Fruit fly (Drosophila melanogaster) whole organism, embryonic: ENCODE measurements around the gene CG15283.

Experiments
- Atf3 ChIP-seq: fragments of 200-800 bp; sonication (Bioruptor generic); optimal IDR thresholded peaks from 3 replicates; lab custom pipeline; 2016; ENCODE audit warnings: missing biosample characterization, missing genetic modification characterization
- CG10959 ChIP-seq: fragments of 200-800 bp; sonication (Bioruptor generic); IDR thresholded peaks from 2 replicates; pipeline ENCODE4 v1.3.6; 2022; ENCODE audit warnings: missing biosample characterization, missing genetic modification characterization
- CG11560 ChIP-seq: fragments of 200-800 bp; sonication (Bioruptor generic); IDR thresholded peaks from 3 replicates; pipeline ENCODE4 v1.3.6; 2022; ENCODE audit warnings: missing biosample characterization, missing genetic modification characterization
- CG11723 ChIP-seq: fragments of 200-800 bp; sonication (Bioruptor generic); optimal IDR thresholded peaks from 2 replicates; lab custom pipeline; 2017; ENCODE audit warnings: missing biosample characterization, mild to moderate bottlenecking, missing genetic modification characterization
- CG14050 ChIP-seq: fragments of 200-800 bp; sonication (Bioruptor generic); IDR thresholded peaks from 3 replicates; pipeline ENCODE4 v1.3.6; 2022; ENCODE audit warnings: missing biosample characterization, missing genetic modification characterization
- CG30020 ChIP-seq: fragments of 200-800 bp; optimal IDR thresholded peaks from 2 replicates; lab custom pipeline; 2019; ENCODE audit warnings: missing biosample characterization, mild to moderate bottlenecking, missing genetic modification characterization, moderate library complexity
- CG3065 ChIP-seq: fragments of 200-800 bp; sonication (Bioruptor generic); optimal IDR thresholded peaks from 2 replicates; lab custom pipeline; 2016; ENCODE audit warnings: missing biosample characterization, missing genetic modification characterization
- CG3281 ChIP-seq: fragments of 200-800 bp; sonication (Bioruptor generic); optimal IDR thresholded peaks from 3 replicates; lab custom pipeline; 2017; ENCODE audit warnings: missing biosample characterization, mild to moderate bottlenecking, missing genetic modification characterization
- CG34422 ChIP-seq: fragments of 200-800 bp; sonication (Bioruptor generic); IDR thresholded peaks from 3 replicates; pipeline ENCODE4 v1.3.6; 2022; ENCODE audit warnings: missing biosample characterization, missing genetic modification characterization
- CG4328 ChIP-seq: fragments of 200-800 bp; sonication (Bioruptor generic); optimal IDR thresholded peaks from 3 replicates; lab custom pipeline; 2017; ENCODE audit warnings: missing biosample characterization, missing genetic modification reagents, missing genetic modification characterization
- CG6654 ChIP-seq: fragments of 200-800 bp; sonication (Bioruptor generic); optimal IDR thresholded peaks from 2 replicates; lab custom pipeline; 2017; ENCODE audit warnings: missing biosample characterization, mild to moderate bottlenecking, missing genetic modification characterization
- CG6854 ChIP-seq: fragments of 200-800 bp; sonication (Bioruptor generic); optimal IDR thresholded peaks from 3 replicates; lab custom pipeline; 2017; ENCODE audit warnings: missing biosample characterization, mild to moderate bottlenecking, missing genetic modification characterization
- CG7556 ChIP-seq: fragments of 200-800 bp; sonication (Bioruptor generic); optimal IDR thresholded peaks from 2 replicates; lab custom pipeline; 2017; ENCODE audit warnings: missing biosample characterization, mild to moderate bottlenecking, missing genetic modification characterization
- CG8478 ChIP-seq: fragments of >200 bp; optimal IDR thresholded peaks from 2 replicates; lab custom pipeline; 2018
- CG8765 ChIP-seq: fragments of 200-800 bp; sonication (Bioruptor generic); IDR thresholded peaks from 2 replicates; pipeline ENCODE4 v1.3.6; 2022; ENCODE audit warnings: missing biosample characterization, missing genetic modification characterization
- CG9609 ChIP-seq: fragments of 200-800 bp; sonication (Bioruptor generic); optimal IDR thresholded peaks from 3 replicates; lab custom pipeline; 2016; ENCODE audit warnings: missing biosample characterization, missing genetic modification characterization
- CoRest ChIP-seq: fragments of 200-800 bp; sonication (Bioruptor generic); optimal IDR thresholded peaks from 3 replicates; lab custom pipeline; 2018; ENCODE audit warnings: missing biosample characterization, mild to moderate bottlenecking, missing genetic modification characterization, moderate library complexity
- Dp ChIP-seq: fragments of 200-800 bp; sonication (Bioruptor generic); optimal IDR thresholded peaks from 2 replicates; lab custom pipeline; 2018; ENCODE audit warnings: missing biosample characterization, mild to moderate bottlenecking, missing genetic modification characterization, moderate library complexity
- Gsc ChIP-seq: fragments of 200-800 bp; sonication (Bioruptor generic); IDR thresholded peaks from 2 replicates; pipeline ENCODE4 v1.3.6; 2022; ENCODE audit warnings: missing biosample characterization, missing genetic modification characterization
- Jarid2 ChIP-seq: fragments of 200-800 bp; sonication (Bioruptor generic); optimal IDR thresholded peaks from 3 replicates; lab custom pipeline; 2017; ENCODE audit warnings: mild to moderate bottlenecking, missing biosample characterization, missing genetic modification reagents, missing genetic modification characterization
- Lhr ChIP-seq: fragments of 200-800 bp; sonication (Bioruptor generic); optimal IDR thresholded peaks from 3 replicates; lab custom pipeline; 2017; ENCODE audit warnings: mild to moderate bottlenecking, missing biosample characterization, missing genetic modification reagents, missing genetic modification characterization
- MTF-1 ChIP-seq: fragments of 200-800 bp; sonication (Bioruptor generic); optimal IDR thresholded peaks from 2 replicates; lab custom pipeline; 2018; ENCODE audit warnings: missing biosample characterization, mild to moderate bottlenecking, missing genetic modification characterization, borderline replicate concordance
- Meics ChIP-seq: fragments of 200-800 bp; sonication (Bioruptor generic); optimal IDR thresholded peaks from 2 replicates; lab custom pipeline; 2017; ENCODE audit warnings: missing biosample characterization, mild to moderate bottlenecking, missing genetic modification characterization
- NK7.1 ChIP-seq: fragments of 200-800 bp; sonication (Bioruptor generic); optimal IDR thresholded peaks from 3 replicates; lab custom pipeline; 2016; ENCODE audit warnings: missing biosample characterization, missing genetic modification characterization
- Oaz ChIP-seq: fragments of 200-800 bp; sonication (Bioruptor generic); IDR thresholded peaks from 2 replicates; pipeline ENCODE4 v1.3.6; 2022; ENCODE audit warnings: missing biosample characterization, missing genetic modification characterization
- Poxn ChIP-seq: fragments of 200-800 bp; sonication (Bioruptor generic); IDR thresholded peaks from 2 replicates; pipeline ENCODE4 v1.3.6; 2022; ENCODE audit warnings: missing biosample characterization, missing genetic modification characterization
- Rx ChIP-seq: fragments of 200-800 bp; sonication (Bioruptor generic); IDR thresholded peaks from 2 replicates; pipeline ENCODE4 v1.3.6; 2022; ENCODE audit warnings: missing biosample characterization, missing genetic modification characterization
- Six4 ChIP-seq: fragments of 200-800 bp; sonication (Bioruptor generic); optimal IDR thresholded peaks from 2 replicates; lab custom pipeline; 2016; ENCODE audit warnings: missing biosample characterization, missing genetic modification characterization
- Taf1 ChIP-seq: fragments of 200-800 bp; sonication (Bioruptor generic); IDR thresholded peaks from 2 replicates; pipeline ENCODE4 v1.3.6; 2022; ENCODE audit warnings: missing biosample characterization, missing genetic modification characterization
- YL-1 ChIP-seq: fragments of 200-800 bp; sonication (Bioruptor generic); optimal IDR thresholded peaks from 3 replicates; lab custom pipeline; 2017; ENCODE audit warnings: missing biosample characterization, mild to moderate bottlenecking, missing genetic modification characterization
- ac ChIP-seq: fragments of 200-800 bp; sonication (Bioruptor generic); optimal IDR thresholded peaks from 3 replicates; lab custom pipeline; 2017; ENCODE audit warnings: missing biosample characterization, mild to moderate bottlenecking, missing genetic modification characterization
- bigmax ChIP-seq: fragments of 200-800 bp; sonication (Bioruptor generic); optimal IDR thresholded peaks from 2 replicates; lab custom pipeline; 2018; ENCODE audit warnings: missing biosample characterization, mild to moderate bottlenecking, missing genetic modification characterization
- chn ChIP-seq: fragments of 200-800 bp; sonication (Bioruptor generic); optimal IDR thresholded peaks from 2 replicates; lab custom pipeline; 2016; ENCODE audit warnings: missing biosample characterization, missing genetic modification characterization
- crol ChIP-seq: fragments of 200-800 bp; sonication (Bioruptor generic); IDR thresholded peaks from 2 replicates; pipeline ENCODE4 v1.3.6; 2022; ENCODE audit warnings: missing biosample characterization, missing genetic modification characterization
- dpn ChIP-seq, 2 experiments: fragments of 200-800 bp; sonication (Bioruptor generic); optimal IDR thresholded peaks; 3 replicates each; lab custom pipeline; 2016; ENCODE audit warnings: missing biosample characterization in 2 of 2, missing genetic modification characterization in 2 of 2
- gem ChIP-seq: fragments of 200-800 bp; sonication (Bioruptor generic); optimal IDR thresholded peaks from 2 replicates; lab custom pipeline; 2019; ENCODE audit warnings: missing biosample characterization, mild to moderate bottlenecking, missing genetic modification characterization, moderate library complexity
- ham ChIP-seq: fragments of 200-800 bp; sonication (Bioruptor generic); IDR thresholded peaks from 2 replicates; pipeline ENCODE4 v1.3.6; 2022; ENCODE audit warnings: missing biosample characterization, missing genetic modification characterization
- ind ChIP-seq: fragments of 200-800 bp; sonication (Bioruptor generic); optimal IDR thresholded peaks from 3 replicates; lab custom pipeline; 2016; ENCODE audit warnings: missing biosample characterization, missing genetic modification characterization
- lab ChIP-seq: fragments of 200-800 bp; sonication (Bioruptor generic); optimal IDR thresholded peaks from 3 replicates; lab custom pipeline; 2017; ENCODE audit warnings: missing biosample characterization, missing genetic modification characterization, mild to moderate bottlenecking, moderate library complexity, missing genetic modification reagents
- lov ChIP-seq, 2 experiments: fragments of 200-800 bp in 1 of 2; fragments of >200 bp in 1 of 2; sonication (Bioruptor generic) in 1 of 2; IDR thresholded peaks in 1 of 2; optimal IDR thresholded peaks in 1 of 2; 2 replicates in 1 of 2; 3 replicates in 1 of 2; pipeline versions ENCODE4 v1.3.6 to Lab custom; 2017 to 2022; ENCODE audit warnings: missing biosample characterization in 1 of 2, missing genetic modification characterization in 1 of 2
- nerfin-1 ChIP-seq: fragments of 200-800 bp; sonication (Bioruptor generic); optimal IDR thresholded peaks from 3 replicates; lab custom pipeline; 2019; ENCODE audit warnings: missing biosample characterization, mild to moderate bottlenecking, missing genetic modification characterization, moderate library complexity
- nmo ChIP-seq: fragments of 200-800 bp; sonication (Bioruptor generic); optimal IDR thresholded peaks from 2 replicates; lab custom pipeline; 2018; ENCODE audit warnings: missing biosample characterization, mild to moderate bottlenecking, missing genetic modification characterization, moderate library complexity
- pfk ChIP-seq: fragments of 200-800 bp; sonication (Bioruptor generic); optimal IDR thresholded peaks from 2 replicates; lab custom pipeline; 2018; ENCODE audit warnings: missing biosample characterization, mild to moderate bottlenecking, missing genetic modification characterization, moderate library complexity
- ro ChIP-seq: fragments of 200-800 bp; sonication (Bioruptor generic); IDR thresholded peaks from 2 replicates; pipeline ENCODE4 v1.3.6; 2022; ENCODE audit warnings: missing biosample characterization, missing genetic modification characterization
- row ChIP-seq: fragments of 200-800 bp; sonication (Bioruptor generic); IDR thresholded peaks from 3 replicates; pipeline ENCODE4 v1.3.6; 2022; ENCODE audit warnings: missing biosample characterization, missing genetic modification characterization
- scrt ChIP-seq: fragments of 200-800 bp; sonication (Bioruptor generic); optimal IDR thresholded peaks from 2 replicates; lab custom pipeline; 2018; ENCODE audit warnings: missing biosample characterization, mild to moderate bottlenecking, missing genetic modification characterization, moderate library complexity
- sd ChIP-seq: fragments of 200-800 bp; sonication (Bioruptor generic); optimal IDR thresholded peaks from 3 replicates; lab custom pipeline; 2018; ENCODE audit warnings: missing biosample characterization, mild to moderate bottlenecking, missing genetic modification characterization, moderate library complexity
- tap ChIP-seq: fragments of 200-800 bp; optimal IDR thresholded peaks from 3 replicates; lab custom pipeline; 2019; ENCODE audit warnings: missing biosample characterization, mild to moderate bottlenecking, missing genetic modification characterization, moderate library complexity
- tna ChIP-seq: fragments of 200-800 bp; sonication (Bioruptor generic); IDR thresholded peaks from 2 replicates; pipeline ENCODE4 v1.3.6; 2022; ENCODE audit warnings: missing biosample characterization, missing genetic modification characterization; ENCODE audit not compliant: partially characterized antibody
- ttk ChIP-seq: fragments of 200-800 bp; sonication (Bioruptor generic); IDR thresholded peaks from 2 replicates; pipeline ENCODE4 v2.1.2; 2022; ENCODE audit warnings: missing biosample characterization, missing genetic modification characterization
- vvl ChIP-seq: fragments of 200-800 bp; sonication (Bioruptor generic); IDR thresholded peaks from 2 replicates; pipeline ENCODE4 v1.3.6; 2022; ENCODE audit warnings: missing biosample characterization, missing genetic modification characterization
- yki ChIP-seq: fragments of >200 bp; optimal IDR thresholded peaks from 3 replicates; lab custom pipeline; 2018

Gene CG15283

DNA sequence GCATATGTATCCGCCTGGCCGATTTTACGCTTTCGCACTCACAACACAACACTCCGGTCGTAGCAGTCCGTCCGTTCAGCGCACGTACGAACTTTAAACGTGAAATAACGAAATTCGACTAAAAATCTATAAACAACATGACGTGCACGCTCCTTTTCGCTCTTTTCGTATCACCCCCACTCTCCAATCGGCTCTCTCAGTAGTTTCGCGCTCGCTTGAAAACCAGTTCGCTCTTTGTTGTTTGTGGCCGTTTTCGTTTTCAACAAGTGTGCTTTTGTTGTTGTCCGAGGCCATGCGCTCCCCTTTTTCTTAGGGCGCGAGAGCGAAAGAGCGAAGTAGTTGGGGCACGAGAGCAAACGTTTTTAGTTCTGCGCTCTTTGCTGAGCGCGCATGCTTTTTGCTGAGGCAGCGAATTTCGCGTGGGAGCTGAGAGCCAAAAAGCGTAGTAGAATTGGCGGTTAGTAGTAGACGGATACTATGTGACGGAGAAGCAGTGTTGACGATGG is 41.2 kb downstream of the CG15283 start, which contains the start of gene elB (continued):
- TF ChIP-seq bigmax (GFP tag; lab: Kevin White, UChicago), result no peak
- TF ChIP-seq CG11723 (GFP tag; lab: Kevin White, UChicago), result no peak
- no peak for TF ChIP-seq Six4 (GFP tag; lab: Kevin White, UChicago)
- no peak for TF ChIP-seq CG7556 (GFP tag; lab: Kevin White, UChicago)
- TF ChIP-seq CG14050, result no peak
- TF ChIP-seq crol (GFP tag; lab: Robert Waterston, UW), result no peak
- TF ChIP-seq CG3281 (GFP tag; lab: Kevin White, UChicago), result no peak
- TF ChIP-seq Jarid2, result peak; percentile 95
- peak; percentile 99 for TF ChIP-seq scrt (GFP tag; lab: Kevin White, UChicago)
- TF ChIP-seq NK7.1 (GFP tag; lab: Kevin White, UChicago), result no peak
- no peak for TF ChIP-seq ham (GFP tag; lab: Robert Waterston, UW)
- TF ChIP-seq CG30020, result no peak
- no peak for TF ChIP-seq CG4328 (GFP tag; lab: Kevin White, UChicago)
- no peak for TF ChIP-seq row (GFP tag; lab: Robert Waterston, UW)
- no peak for TF ChIP-seq Lhr
- TF ChIP-seq CG10959 (GFP tag; lab: Robert Waterston, UW), result no peak
- TF ChIP-seq Atf3 (GFP tag; lab: Kevin White, UChicago), result no peak
- TF ChIP-seq ind, result no peak
- no peak for TF ChIP-seq ac
- no peak for TF ChIP-seq nerfin-1 (tag; lab: Kevin White, UChicago)
- TF ChIP-seq CG8765 (GFP tag; lab: Robert Waterston, UW), result no peak
- no peak for TF ChIP-seq CG8478 (lab: Kevin White, UChicago)
- TF ChIP-seq sd (tag; lab: Kevin White, UChicago), result no peak
- no peak for TF ChIP-seq pfk (GFP tag; lab: Kevin White, UChicago)
- no peak for TF ChIP-seq nmo (GFP tag; lab: Kevin White, UChicago)
- no peak for TF ChIP-seq YL-1
- peak; percentile 66 for TF ChIP-seq CG6854 (GFP tag; lab: Kevin White, UChicago)
- no peak for TF ChIP-seq Dp (GFP tag; lab: Kevin White, UChicago)
- no peak for TF ChIP-seq Rx (GFP tag; lab: Robert Waterston, UW)
- no peak for TF ChIP-seq chn (GFP tag; lab: Kevin White, UChicago)
- no peak for TF ChIP-seq CoRest (tag; lab: Kevin White, UChicago)
- TF ChIP-seq lab (GFP tag; lab: Kevin White, UChicago), result no peak
- TF ChIP-seq tna (GFP tag; lab: Robert Waterston, UW), result 0 out of 2 replicates have a peak, but pooled peaks have one; percentile 37
- no peak for TF ChIP-seq MTF-1 (GFP tag; lab: Kevin White, UChicago)
- no peak for TF ChIP-seq ro
- TF ChIP-seq Oaz, result no peak
- TF ChIP-seq Taf1 (GFP tag; lab: Robert Waterston, UW), result no peak
- peak; percentile 71; the same call in 1 of the 2 replicates for TF ChIP-seq vvl (GFP tag; lab: Robert Waterston, UW)
- TF ChIP-seq lov (optimal IDR thresholded peaks at IDR 0.05; lab: Kevin White, UChicago), result no peak
- TF ChIP-seq lov (GFP tag; IDR thresholded peaks at IDR 0.05; lab: Robert Waterston, UW), result no peak
- TF ChIP-seq dpn (GFP tag; optimal IDR thresholded peaks at IDR 0.05; lab: Kevin White, UChicago), result no peak
- TF ChIP-seq CG34422 (GFP tag; lab: Robert Waterston, UW), result peak; percentile 72; the same call in 1 of the 3 replicates
- TF ChIP-seq yki (lab: Kevin White, UChicago), result peak; percentile 96
- no peak for TF ChIP-seq ttk (GFP tag; lab: Robert Waterston, UW)
- TF ChIP-seq tap (tag; lab: Kevin White, UChicago), result no peak
- peak; percentile 14 for TF ChIP-seq Meics (GFP tag; lab: Kevin White, UChicago)
- TF ChIP-seq Poxn (GFP tag; lab: Robert Waterston, UW), result no peak
- no peak for TF ChIP-seq CG11560
- TF ChIP-seq CG9609 (GFP tag; lab: Kevin White, UChicago), result no peak
- TF ChIP-seq CG6654 (GFP tag; lab: Kevin White, UChicago), result no peak
- no peak for TF ChIP-seq CG3065 (GFP tag; lab: Kevin White, UChicago)
- no peak for TF ChIP-seq gem
- no peak for TF ChIP-seq Gsc
